Fruit fly (Drosophila melanogaster) Kc167 (cell line): ENCODE results near the gene wit.

ENCODE experiments used
- Myc ChIP-seq: fragments of >200 bp; optimal IDR thresholded peaks from 2 replicates; lab custom pipeline; 2017; ENCODE audit warnings: missing external identifiers
- Sin3A ChIP-seq: fragments of >200 bp; optimal IDR thresholded peaks from 2 replicates; lab custom pipeline; 2018; ENCODE audit warnings: missing external identifiers
- h ChIP-seq: fragments of >200 bp; optimal IDR thresholded peaks from 3 replicates; lab custom pipeline; 2018; ENCODE audit warnings: missing external identifiers
- insv ChIP-seq: fragments of >200 bp; optimal IDR thresholded peaks from 3 replicates; lab custom pipeline; 2018; ENCODE audit warnings: missing external identifiers
- psq ChIP-seq: fragments of >200 bp; optimal IDR thresholded peaks from 2 replicates; lab custom pipeline; 2017; ENCODE audit warnings: missing external identifiers
- ttk ChIP-seq: sonication (Bioruptor generic); optimal IDR thresholded peaks from 2 replicates; lab custom pipeline; 2017; ENCODE audit warnings: missing external identifiers

wit gene

dm6 chr3L:4071561-4072049 lies at the start of gene wit:
wit (minus strand) TSS chr3L:4071717.
- no peak for TF ChIP-seq h (lab: Kevin White, UChicago)
- TF ChIP-seq Myc (lab: Kevin White, UChicago), result no peak
- no peak for TF ChIP-seq Sin3A (lab: Kevin White, UChicago)

- no peak for TF ChIP-seq Sin3A (lab: Kevin White, UChicago)
- peak; percentile 16 for TF ChIP-seq ttk (lab: Kevin White, UChicago)
These were observed 49.1 kb upstream of the wit start for dm6 chr3L:4120358-4121349.

dm6 chr3L:4119636-4120357 lies 48.3 kb upstream of the wit start:
- TF ChIP-seq insv (lab: Kevin White, UChicago) (no peak), psq (no peak), Sin3A (lab: Kevin White, UChicago) (no peak), h (lab: Kevin White, UChicago) (no peak), ttk (lab: Kevin White, UChicago) (no peak), Myc (lab: Kevin White, UChicago) (no peak)

dm6 chr3L:4118339-4118738 lies 46.8 kb upstream of the wit start:
- TF ChIP-seq Sin3A (lab: Kevin White, UChicago) (no peak), ttk (lab: Kevin White, UChicago) (no peak), Myc (lab: Kevin White, UChicago) (no peak), psq (no peak), insv (lab: Kevin White, UChicago) (no peak), h (lab: Kevin White, UChicago) (no peak)

dm6 chr3L:4117493-4117892 lies 46.0 kb upstream of the wit start:
- TF ChIP-seq psq, result no peak
- TF ChIP-seq Myc (lab: Kevin White, UChicago), result no peak
- TF ChIP-seq insv (lab: Kevin White, UChicago), result no peak
- no peak for TF ChIP-seq h (lab: Kevin White, UChicago)
- TF ChIP-seq Sin3A (lab: Kevin White, UChicago), result no peak
- no peak for TF ChIP-seq ttk (lab: Kevin White, UChicago)

dm6 chr3L:4116490-4117367 lies 45.2 kb upstream of the wit start:
- TF ChIP-seq h (lab: Kevin White, UChicago) (no peak), psq (no peak)

- no peak for TF ChIP-seq insv (lab: Kevin White, UChicago)
- no peak for TF ChIP-seq ttk (lab: Kevin White, UChicago)
- no peak for TF ChIP-seq psq
- no peak for TF ChIP-seq h (lab: Kevin White, UChicago)
- TF ChIP-seq Sin3A (lab: Kevin White, UChicago), result no peak
- TF ChIP-seq Myc (lab: Kevin White, UChicago), result no peak
These were observed 44.2 kb upstream of the wit start for dm6 chr3L:4115701-4116100.

dm6 chr3L:4115107-4115506 lies 43.6 kb upstream of the wit start:
- TF ChIP-seq Sin3A (lab: Kevin White, UChicago) (no peak), psq (no peak), insv (lab: Kevin White, UChicago) (no peak), h (lab: Kevin White, UChicago) (no peak), ttk (lab: Kevin White, UChicago) (no peak), Myc (lab: Kevin White, UChicago) (no peak)

dm6 chr3L:4113998-4114397 lies 42.5 kb upstream of the wit start:
- TF ChIP-seq insv (lab: Kevin White, UChicago) (no peak), ttk (lab: Kevin White, UChicago) (no peak), Sin3A (lab: Kevin White, UChicago) (no peak), psq (no peak)

dm6 chr3L:4110212-4110611 lies 38.7 kb upstream of the wit start:
- TF ChIP-seq Sin3A (lab: Kevin White, UChicago) (no peak), Myc (lab: Kevin White, UChicago) (no peak), insv (lab: Kevin White, UChicago) (no peak), h (lab: Kevin White, UChicago) (no peak), ttk (lab: Kevin White, UChicago) (no peak), psq (no peak)

- TF ChIP-seq ttk (lab: Kevin White, UChicago) (no peak), Myc (lab: Kevin White, UChicago) (no peak), insv (lab: Kevin White, UChicago) (no peak), psq (no peak), h (lab: Kevin White, UChicago) (no peak), Sin3A (lab: Kevin White, UChicago) (no peak)
These were observed 37.5 kb upstream of the wit start for dm6 chr3L:4108844-4109494.
